Fruit fly (Drosophila melanogaster) whole organism, prepupa: ENCODE results near the gene Pax.

Source experiments
- Blimp-1 ChIP-seq: fragments of 200-800 bp; sonication (Bioruptor generic); optimal IDR thresholded peaks from 3 replicates; lab custom pipeline; 2017; ENCODE audit warnings: missing biosample characterization, missing genetic modification characterization, mild to moderate bottlenecking, moderate library complexity, missing genetic modification reagents
- CG10631 ChIP-seq: fragments of 200-800 bp; sonication (Bioruptor generic); optimal IDR thresholded peaks from 2 replicates; lab custom pipeline; 2016; ENCODE audit warnings: missing biosample characterization, missing genetic modification characterization
- CG11294 ChIP-seq: fragments of 200-800 bp; sonication (Bioruptor generic); IDR thresholded peaks from 2 replicates; pipeline ENCODE4 v1.3.6; 2022; ENCODE audit warnings: missing biosample characterization, missing genetic modification characterization
- CG15336 ChIP-seq: fragments of 200-800 bp; sonication (Bioruptor generic); IDR thresholded peaks from 2 replicates; pipeline ENCODE4 v1.3.6; 2022; ENCODE audit warnings: missing biosample characterization, missing genetic modification characterization
- CG1621 ChIP-seq: fragments of 200-800 bp; sonication (Bioruptor generic); optimal IDR thresholded peaks from 3 replicates; lab custom pipeline; 2018; ENCODE audit warnings: missing biosample characterization, mild to moderate bottlenecking, missing genetic modification characterization
- CG16779 ChIP-seq: fragments of 200-800 bp; sonication (Bioruptor generic); optimal IDR thresholded peaks from 3 replicates; lab custom pipeline; 2017; ENCODE audit warnings: missing biosample characterization, mild to moderate bottlenecking, missing genetic modification characterization
- CG3032 ChIP-seq: fragments of 200-800 bp; optimal IDR thresholded peaks from 2 replicates; lab custom pipeline; 2019; ENCODE audit warnings: missing biosample characterization, mild to moderate bottlenecking, missing genetic modification characterization, moderate library complexity
- CG32006 ChIP-seq: fragments of 200-800 bp; sonication (Bioruptor generic); optimal IDR thresholded peaks from 3 replicates; lab custom pipeline; 2017; ENCODE audit warnings: missing biosample characterization, mild to moderate bottlenecking, missing genetic modification characterization
- CG34406 ChIP-seq: fragments of 200-800 bp; sonication (Bioruptor generic); optimal IDR thresholded peaks from 3 replicates; lab custom pipeline; 2016; ENCODE audit warnings: missing biosample characterization, missing genetic modification characterization
- CG3919 ChIP-seq: fragments of 200-800 bp; sonication (Bioruptor generic); optimal IDR thresholded peaks from 3 replicates; lab custom pipeline; 2016; ENCODE audit warnings: missing biosample characterization, missing genetic modification characterization
- CG4318 ChIP-seq: fragments of 200-800 bp; sonication (Bioruptor generic); optimal IDR thresholded peaks from 3 replicates; lab custom pipeline; 2017; ENCODE audit warnings: missing biosample characterization, mild to moderate bottlenecking, missing genetic modification characterization
- CG6163 ChIP-seq: fragments of 200-800 bp; sonication (Bioruptor generic); IDR thresholded peaks from 3 replicates; pipeline ENCODE4 v1.3.6; 2022; ENCODE audit warnings: missing biosample characterization, missing genetic modification characterization
- CG6792 ChIP-seq: fragments of 200-800 bp; sonication (Bioruptor generic); optimal IDR thresholded peaks from 3 replicates; lab custom pipeline; 2016; ENCODE audit warnings: missing biosample characterization, missing genetic modification characterization
- CG6808 ChIP-seq: fragments of 200-800 bp; sonication (Bioruptor generic); optimal IDR thresholded peaks from 3 replicates; lab custom pipeline; 2017; ENCODE audit warnings: missing biosample characterization, missing genetic modification characterization, mild to moderate bottlenecking, moderate library complexity, missing genetic modification reagents
- CG6854 ChIP-seq: fragments of 200-800 bp; sonication (Bioruptor generic); optimal IDR thresholded peaks from 2 replicates; lab custom pipeline; 2017; ENCODE audit warnings: missing biosample characterization, mild to moderate bottlenecking, missing genetic modification characterization
- CG8119 ChIP-seq: fragments of 200-800 bp; sonication (Bioruptor generic); IDR thresholded peaks from 3 replicates; pipeline ENCODE4 v1.3.6; 2022; ENCODE audit warnings: missing biosample characterization, missing genetic modification characterization
- CG8319 ChIP-seq: fragments of 200-800 bp; sonication (Bioruptor generic); optimal IDR thresholded peaks from 3 replicates; lab custom pipeline; 2016; ENCODE audit warnings: missing biosample characterization, missing genetic modification characterization
- CG8632 ChIP-seq: fragments of 200-800 bp; sonication (Bioruptor generic); optimal IDR thresholded peaks from 3 replicates; lab custom pipeline; 2016; ENCODE audit warnings: missing biosample characterization, missing genetic modification characterization
- CG9139 ChIP-seq: fragments of 200-800 bp; sonication (Bioruptor generic); optimal IDR thresholded peaks from 3 replicates; lab custom pipeline; 2017; ENCODE audit warnings: missing biosample characterization, mild to moderate bottlenecking, missing genetic modification characterization
- Eip75B ChIP-seq: fragments of 200-800 bp; sonication (Bioruptor generic); optimal IDR thresholded peaks from 3 replicates; lab custom pipeline; 2016; ENCODE audit warnings: missing biosample characterization, missing genetic modification characterization
- Eip78C ChIP-seq: fragments of 200-800 bp; sonication (Bioruptor generic); peaks from one replicate; lab custom pipeline; 2016; ENCODE audit warnings: missing biosample characterization, missing genetic modification characterization
- Eip93F ChIP-seq: fragments of 200-800 bp; sonication (Bioruptor generic); optimal IDR thresholded peaks from 2 replicates; lab custom pipeline; 2016; ENCODE audit warnings: missing biosample characterization, mild to moderate bottlenecking, missing genetic modification characterization
- Ets21C ChIP-seq: fragments of 200-800 bp; sonication (Bioruptor generic); optimal IDR thresholded peaks from 3 replicates; lab custom pipeline; 2016; ENCODE audit warnings: missing biosample characterization, missing genetic modification characterization
- Ets96B ChIP-seq: fragments of 200-800 bp; optimal IDR thresholded peaks from 2 replicates; lab custom pipeline; 2019; ENCODE audit warnings: missing biosample characterization, mild to moderate bottlenecking, missing genetic modification characterization, moderate library complexity
- Hr38 ChIP-seq: sonication (Bioruptor generic); optimal IDR thresholded peaks from 2 replicates; lab custom pipeline; 2016; ENCODE audit warnings: missing biosample characterization, missing genetic modification characterization
- Hr39 ChIP-seq: fragments of 200-800 bp; sonication (Bioruptor generic); optimal IDR thresholded peaks from 2 replicates; lab custom pipeline; 2016; ENCODE audit warnings: missing biosample characterization, missing genetic modification characterization
- Hr4 ChIP-seq: fragments of 200-800 bp; sonication (Bioruptor generic); optimal IDR thresholded peaks from 3 replicates; lab custom pipeline; 2016; ENCODE audit warnings: missing biosample characterization, missing genetic modification characterization
- Lpt ChIP-seq: fragments of 200-800 bp; sonication (Bioruptor generic); optimal IDR thresholded peaks from 3 replicates; lab custom pipeline; 2016; ENCODE audit warnings: missing biosample characterization, missing genetic modification characterization
- Met ChIP-seq: fragments of 200-800 bp; sonication (Bioruptor generic); optimal IDR thresholded peaks from 3 replicates; lab custom pipeline; 2016; ENCODE audit warnings: missing biosample characterization, missing genetic modification characterization
- OdsH ChIP-seq: fragments of 200-800 bp; sonication (Bioruptor generic); optimal IDR thresholded peaks from 3 replicates; lab custom pipeline; 2016; ENCODE audit warnings: missing biosample characterization, missing genetic modification characterization
- Sox102F ChIP-seq: fragments of 200-800 bp; sonication (Bioruptor generic); optimal IDR thresholded peaks from 2 replicates; lab custom pipeline; 2016; ENCODE audit warnings: missing biosample characterization, mild to moderate bottlenecking, missing genetic modification characterization
- Sox14 ChIP-seq: fragments of 200-800 bp; sonication (Bioruptor generic); optimal IDR thresholded peaks from 3 replicates; lab custom pipeline; 2016; ENCODE audit warnings: missing biosample characterization, missing genetic modification characterization
- Sox15 ChIP-seq: fragments of 200-800 bp; sonication (Bioruptor generic); optimal IDR thresholded peaks from 3 replicates; lab custom pipeline; 2016; ENCODE audit warnings: missing biosample characterization, missing genetic modification characterization
- achi ChIP-seq: fragments of 200-800 bp; sonication (Bioruptor generic); optimal IDR thresholded peaks from 3 replicates; lab custom pipeline; 2016; ENCODE audit warnings: missing biosample characterization, missing genetic modification characterization
- acj6 ChIP-seq: fragments of 200-800 bp; sonication (Bioruptor generic); optimal IDR thresholded peaks from 3 replicates; lab custom pipeline; 2016; ENCODE audit warnings: missing biosample characterization, missing genetic modification characterization
- dac ChIP-seq: fragments of 200-800 bp; sonication (Bioruptor generic); optimal IDR thresholded peaks from 2 replicates; lab custom pipeline; 2017; ENCODE audit warnings: missing biosample characterization, mild to moderate bottlenecking, missing genetic modification characterization
- eg ChIP-seq: fragments of 200-800 bp; sonication (Bioruptor generic); IDR thresholded peaks from 3 replicates; pipeline ENCODE4 v1.3.6; 2022; ENCODE audit warnings: missing biosample characterization, missing genetic modification characterization
- fd85E ChIP-seq: fragments of 200-800 bp; sonication (Bioruptor generic); optimal IDR thresholded peaks from 3 replicates; lab custom pipeline; 2016; ENCODE audit warnings: missing biosample characterization, missing genetic modification characterization
- pdm3 ChIP-seq: fragments of 200-800 bp; sonication (Bioruptor generic); optimal IDR thresholded peaks from 3 replicates; lab custom pipeline; 2016; ENCODE audit warnings: missing biosample characterization, missing genetic modification characterization
- svp ChIP-seq: fragments of 200-800 bp; sonication (Bioruptor generic); peaks from one replicate; lab custom pipeline; 2016; ENCODE audit warnings: missing biosample characterization, missing genetic modification characterization
- topi ChIP-seq: fragments of 200-800 bp; sonication (Bioruptor generic); optimal IDR thresholded peaks from 3 replicates; lab custom pipeline; 2016; ENCODE audit warnings: missing biosample characterization, missing genetic modification characterization

Pax gene

DNA sequence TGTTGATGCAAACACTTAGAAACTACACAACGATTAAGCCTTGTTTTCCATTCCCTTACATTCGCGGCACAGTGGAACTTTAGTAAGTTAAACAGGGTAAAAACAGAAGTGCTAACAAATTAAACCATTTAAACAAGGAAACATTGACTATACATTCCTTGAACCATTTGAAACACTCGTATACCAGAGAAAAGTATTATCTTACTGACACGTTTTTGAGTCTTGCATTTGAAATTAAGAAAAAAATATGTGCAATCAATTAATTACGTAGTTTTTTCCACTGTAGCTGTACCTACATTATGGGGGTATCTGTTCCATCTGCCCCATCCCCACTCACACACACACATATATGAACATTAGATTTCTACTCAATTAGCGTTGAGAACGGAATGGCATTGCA, 6.9 kb upstream of the Pax start (continued):
- TF ChIP-seq CG1621 (no peak), CG8119 (GFP tag; lab: Robert Waterston, UW) (peak; percentile 43; the same call in 1 of the 3 replicates), Sox15 (no peak), Sox102F (no peak), CG3032 (no peak), Ets21C (GFP tag; lab: Kevin White, UChicago) (no peak), OdsH (GFP tag; lab: Kevin White, UChicago) (peak; percentile 3), acj6 (GFP tag; lab: Kevin White, UChicago) (no peak)

DNA sequence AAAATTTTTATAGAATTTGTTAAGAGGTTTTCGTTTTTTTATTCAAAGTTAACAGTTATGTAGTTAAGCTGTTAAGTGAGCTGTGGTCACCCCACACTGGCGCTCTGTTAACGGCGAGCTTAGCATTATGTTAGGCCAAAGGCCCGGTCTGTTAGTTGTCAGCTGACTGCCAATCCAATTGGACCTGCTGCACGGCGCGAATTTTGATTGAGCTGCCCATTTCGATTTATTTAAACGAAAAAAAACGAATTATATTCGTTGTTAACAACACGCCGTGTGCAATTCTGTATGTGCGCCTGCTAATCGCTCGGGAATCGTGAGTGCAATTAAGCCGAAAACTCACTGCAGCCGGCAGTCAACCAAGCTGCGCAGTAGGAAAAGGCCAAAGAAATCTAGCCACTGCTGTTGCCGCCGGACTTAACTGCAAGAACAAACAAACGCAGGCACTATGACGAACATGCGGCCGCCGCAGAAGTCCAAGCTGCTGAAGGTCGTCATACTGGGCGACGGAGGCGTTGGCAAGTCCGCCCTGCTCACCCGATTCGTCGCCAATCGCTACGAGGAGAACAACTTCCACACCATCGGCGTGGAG, 6.1 kb upstream of the Pax start, which contains the start of gene Rab9:
Rab9 (plus strand) TSS at position 151 of the 592 bp plus-strand sequence.
- no peak for TF ChIP-seq Hr38 (GFP tag; lab: Kevin White, UChicago)
- TF ChIP-seq CG34406 (GFP tag; lab: Kevin White, UChicago), result no peak
- TF ChIP-seq Eip75B (GFP tag; lab: Kevin White, UChicago), result no peak
- no peak for TF ChIP-seq CG11294 (GFP tag; lab: Robert Waterston, UW)
- no peak for TF ChIP-seq CG10631 (GFP tag; lab: Kevin White, UChicago)
- TF ChIP-seq CG9139 (GFP tag; lab: Kevin White, UChicago), result no peak
- TF ChIP-seq CG6792 (GFP tag; lab: Kevin White, UChicago), result no peak

dm6 chr2L:19430343-19430742, 3.9 kb upstream of the Pax start, which contains the start of gene RtcB:
Gene RtcB (plus strand): TSS chr2L:19430643.
- TF ChIP-seq CG3032 (no peak), Eip78C (GFP tag; lab: Kevin White, UChicago) (peak; percentile 36)

DNA sequence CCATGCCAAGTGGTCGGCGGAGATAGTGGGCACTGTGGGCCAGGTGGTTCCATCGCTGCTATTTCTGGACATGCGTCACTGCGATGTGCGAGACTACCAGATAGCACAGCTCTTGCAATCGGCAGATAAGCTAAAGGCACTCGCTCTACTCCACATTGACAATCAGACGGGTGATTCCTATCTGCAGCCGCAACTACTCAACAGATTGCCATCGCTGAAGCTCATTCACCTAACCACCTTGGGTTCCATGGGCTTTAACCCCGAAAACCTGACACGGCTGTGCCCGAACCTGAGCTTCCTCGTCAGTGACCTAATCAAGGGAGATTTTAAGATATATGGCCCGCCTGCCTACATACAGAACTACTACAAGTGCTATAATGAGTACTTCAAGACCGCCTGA, 3.3 kb upstream of the Pax start:
- TF ChIP-seq CG16779 (tag; lab: Kevin White, UChicago) (no peak), Eip78C (GFP tag; lab: Kevin White, UChicago) (peak; percentile 23)

DNA sequence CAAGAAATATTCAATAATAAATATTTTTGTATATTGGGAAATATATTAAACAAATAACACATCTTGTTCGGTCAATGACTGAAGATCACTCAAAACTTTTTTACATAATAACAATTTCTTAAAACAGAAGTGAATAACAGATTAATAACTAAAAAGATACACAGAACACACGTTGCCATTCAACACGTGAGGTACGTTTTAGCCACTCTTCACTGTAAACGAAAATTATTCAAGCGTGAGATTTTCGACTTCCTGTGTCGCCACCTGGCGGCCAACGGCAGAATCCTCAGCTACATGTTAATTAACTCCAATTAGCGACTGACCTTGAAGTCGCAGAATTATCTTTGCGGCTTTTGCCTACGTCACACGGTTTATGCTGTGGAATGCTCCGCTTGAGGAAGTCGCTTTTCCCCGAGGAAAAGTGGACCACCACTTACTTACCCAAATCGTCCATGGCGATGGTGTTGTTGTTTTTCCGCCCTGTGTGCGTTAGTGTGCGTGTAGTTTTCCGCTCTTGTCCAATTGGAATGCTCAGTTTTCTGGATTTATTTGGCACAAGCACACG, 549 bp downstream of the Pax start:
- TF ChIP-seq OdsH (GFP tag; lab: Kevin White, UChicago) (peak; percentile 66), achi (GFP tag; lab: Kevin White, UChicago) (peak; percentile 51), CG8319 (GFP tag; lab: Kevin White, UChicago) (peak; percentile 22), eg (GFP tag; lab: Robert Waterston, UW) (peak; percentile 59), CG32006 (GFP tag; lab: Kevin White, UChicago) (peak; percentile 48), CG6792 (GFP tag; lab: Kevin White, UChicago) (peak; percentile 26), Sox15 (peak; percentile 4), dac (GFP tag; lab: Kevin White, UChicago) (no peak), pdm3 (GFP tag; lab: Kevin White, UChicago) (peak; percentile 46), Eip78C (GFP tag; lab: Kevin White, UChicago) (peak; percentile 86), CG8632 (peak; percentile 46), CG8119 (GFP tag; lab: Robert Waterston, UW) (peak; percentile 57; the same call in 2 of the 3 replicates), Blimp-1 (GFP tag; lab: Kevin White, UChicago) (no peak), CG6854 (GFP tag; lab: Kevin White, UChicago) (no peak), CG6808 (GFP tag; lab: Kevin White, UChicago) (peak; percentile 32), Ets96B (tag; lab: Kevin White, UChicago) (peak; percentile 53), Lpt (no peak), Hr39 (peak; percentile 68), CG15336 (GFP tag; lab: Robert Waterston, UW) (peak; percentile 57), Sox102F (peak; percentile 35), CG16779 (tag; lab: Kevin White, UChicago) (no peak), CG3919 (GFP tag; lab: Kevin White, UChicago) (peak; percentile 56), CG11294 (GFP tag; lab: Robert Waterston, UW) (no peak), svp (peak; percentile 76), Met (peak; percentile 67), topi (GFP tag; lab: Kevin White, UChicago) (peak; percentile 58), Sox14 (GFP tag; lab: Kevin White, UChicago) (peak; percentile 31), Hr38 (GFP tag; lab: Kevin White, UChicago) (no peak), CG10631 (GFP tag; lab: Kevin White, UChicago) (peak; percentile 16), fd85E (GFP tag; lab: Kevin White, UChicago) (no peak), CG6163 (GFP tag; lab: Robert Waterston, UW) (peak; percentile 71), CG1621 (peak; percentile 41), Hr4 (peak; percentile 54), CG4318 (no peak), acj6 (GFP tag; lab: Kevin White, UChicago) (peak; percentile 65), Eip93F (no peak)
